Fruit fly (Drosophila melanogaster) Kc167 (cell line): ENCODE data around the gene Spp.

ENCODE experiments used
- Myc ChIP-seq: fragments of >200 bp; optimal IDR thresholded peaks from 2 replicates; lab custom pipeline; 2017; ENCODE audit warnings: missing external identifiers
- Sin3A ChIP-seq: fragments of >200 bp; optimal IDR thresholded peaks from 2 replicates; lab custom pipeline; 2018; ENCODE audit warnings: missing external identifiers
- h ChIP-seq: fragments of >200 bp; optimal IDR thresholded peaks from 3 replicates; lab custom pipeline; 2018; ENCODE audit warnings: missing external identifiers
- insv ChIP-seq: fragments of >200 bp; optimal IDR thresholded peaks from 3 replicates; lab custom pipeline; 2018; ENCODE audit warnings: missing external identifiers
- psq ChIP-seq: fragments of >200 bp; optimal IDR thresholded peaks from 2 replicates; lab custom pipeline; 2017; ENCODE audit warnings: missing external identifiers
- ttk ChIP-seq: sonication (Bioruptor generic); optimal IDR thresholded peaks from 2 replicates; lab custom pipeline; 2017; ENCODE audit warnings: missing external identifiers

Spp gene

dm6 chr2L:559311-559710 is 14.9 kb upstream of the Spp start, which contains the start of gene Tspo:
TSS of gene Tspo (plus strand) at chr2L:559612.
- TF ChIP-seq insv (lab: Kevin White, UChicago) (no peak), ttk (lab: Kevin White, UChicago) (no peak), psq (lab: Kevin White, UChicago) (no peak), h (lab: Kevin White, UChicago) (no peak), Myc (lab: Kevin White, UChicago) (no peak), Sin3A (lab: Kevin White, UChicago) (no peak)

DNA sequence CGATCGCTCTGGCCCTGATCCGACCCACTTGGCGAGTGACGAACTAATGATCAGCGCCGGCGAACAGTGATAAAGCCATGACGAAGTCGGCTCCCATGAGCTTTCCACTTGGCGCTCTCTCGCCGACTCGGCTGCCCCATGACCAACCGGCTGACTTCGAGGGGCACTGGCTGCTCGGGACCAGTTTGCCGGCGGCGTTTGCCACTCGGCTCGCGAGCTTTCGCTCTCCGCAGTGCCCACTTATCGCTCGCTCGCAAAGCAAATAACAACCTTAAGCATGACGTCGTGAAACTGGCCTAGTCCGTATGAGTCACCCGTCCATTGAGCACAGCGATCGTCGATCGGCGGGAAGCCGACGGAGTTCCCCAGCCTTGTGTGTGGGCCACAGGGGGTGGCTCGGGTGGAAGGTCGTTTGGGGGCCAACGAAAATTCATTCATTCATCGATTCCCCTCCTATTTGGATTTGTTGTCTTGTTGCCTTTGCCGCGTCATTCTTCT is 8.0 kb upstream of the Spp start, which contains the start of gene Ets21C:
Ets21C (minus strand) TSS at position 492 of the 498 bp plus-strand sequence.
- no peak for TF ChIP-seq psq (lab: Kevin White, UChicago)
- TF ChIP-seq insv (lab: Kevin White, UChicago), result peak; percentile 21
- TF ChIP-seq h (lab: Kevin White, UChicago), result no peak
- TF ChIP-seq Myc (lab: Kevin White, UChicago), result no peak

- no peak for TF ChIP-seq insv (lab: Kevin White, UChicago)
Measured at dm6 chr2L:549637-550036, 5.2 kb upstream of the Spp start.

- TF ChIP-seq ttk (lab: Kevin White, UChicago), result no peak
- no peak for TF ChIP-seq insv (lab: Kevin White, UChicago)
- TF ChIP-seq psq (lab: Kevin White, UChicago), result no peak
- no peak for TF ChIP-seq Myc (lab: Kevin White, UChicago)
- no peak for TF ChIP-seq h (lab: Kevin White, UChicago)
- TF ChIP-seq Sin3A (lab: Kevin White, UChicago), result no peak
Measured at dm6 chr2L:547978-548377, 3.5 kb upstream of the Spp start.

- TF ChIP-seq ttk (lab: Kevin White, UChicago), result peak; percentile 97
- no peak for TF ChIP-seq psq (lab: Kevin White, UChicago)
Measured at dm6 chr2L:543799-544198, 654 bp downstream of the Spp start.

dm6 chr2L:542338-542967 is 2.0 kb downstream of the Spp start, which contains the start of gene lwr:
TSS of gene lwr (minus strand) at chr2L:542580.
- TF ChIP-seq Sin3A (lab: Kevin White, UChicago) (no peak), h (lab: Kevin White, UChicago) (no peak), ttk (lab: Kevin White, UChicago) (no peak), insv (lab: Kevin White, UChicago) (no peak), psq (lab: Kevin White, UChicago) (no peak), Myc (lab: Kevin White, UChicago) (no peak)

DNA sequence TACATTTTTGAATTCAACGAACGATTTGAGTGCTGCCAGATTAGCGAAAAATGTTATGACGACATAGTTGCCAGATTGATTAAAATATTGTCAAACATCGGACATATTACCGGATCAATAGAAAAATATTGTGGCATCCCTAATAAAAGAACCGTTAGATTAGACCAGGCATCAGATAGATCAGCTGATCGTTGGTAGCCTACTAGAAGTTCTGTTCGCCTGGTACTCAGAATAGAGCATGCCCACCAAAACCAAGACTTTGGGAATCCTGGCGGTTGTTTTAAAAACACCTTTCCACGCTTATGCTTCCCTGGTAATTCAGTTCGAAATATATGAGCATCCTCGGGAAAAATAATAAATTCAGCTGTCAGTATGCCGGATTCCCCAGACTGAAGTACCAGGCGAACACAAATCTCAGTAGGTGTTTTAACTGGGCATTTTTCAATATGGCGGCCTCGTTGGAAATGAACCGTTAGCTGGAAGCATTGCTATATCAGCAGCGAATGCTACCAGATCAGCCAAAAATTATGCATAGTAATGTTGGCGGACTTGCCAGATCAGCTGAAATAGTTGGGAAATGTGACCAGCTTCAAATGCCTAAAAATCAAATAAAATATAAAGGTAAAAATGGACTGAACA is 3.8 kb downstream of the Spp start:
- TF ChIP-seq insv (lab: Kevin White, UChicago) (no peak), Sin3A (lab: Kevin White, UChicago) (no peak)

DNA sequence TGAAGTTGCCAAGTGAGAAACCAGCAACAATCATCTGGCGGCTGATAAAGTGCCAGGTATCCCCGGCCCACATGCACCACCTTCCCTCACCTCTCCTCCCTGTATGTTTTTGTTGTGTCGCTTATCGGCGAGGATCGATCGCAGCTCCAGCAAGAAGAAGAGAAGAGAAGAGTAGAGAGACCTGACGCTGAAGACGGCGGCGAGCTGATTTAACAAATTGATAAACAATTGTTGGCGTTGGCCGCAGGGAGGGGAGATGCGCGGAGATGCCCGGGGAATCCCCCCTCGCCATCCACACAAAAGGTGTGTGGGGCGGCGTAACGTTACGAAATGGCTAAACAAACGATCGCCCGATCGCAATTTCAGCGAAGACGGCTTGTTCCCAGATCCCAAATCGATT is 10.7 kb downstream of the Spp start:
- no peak for TF ChIP-seq ttk (lab: Kevin White, UChicago)

DNA sequence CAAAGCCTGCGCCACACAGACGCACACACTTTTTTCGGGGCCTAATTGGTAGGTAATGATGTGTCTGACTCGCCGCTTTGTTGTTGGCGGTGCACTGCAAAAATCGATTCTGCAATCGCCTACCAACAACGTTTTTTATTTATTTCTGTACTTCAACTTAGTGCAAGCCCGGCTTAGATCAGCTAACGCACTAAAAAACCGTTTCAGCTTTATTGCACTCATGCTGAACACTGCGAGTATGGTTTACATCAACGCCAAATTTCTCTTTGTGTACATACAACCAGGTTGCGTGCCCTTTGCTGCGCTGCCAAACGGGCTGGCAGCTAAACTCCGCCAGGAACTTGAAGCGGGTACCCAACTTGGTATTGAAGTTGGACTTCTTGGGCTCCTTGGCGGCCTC is 14.2 kb downstream of the Spp start:
- no peak for TF ChIP-seq Sin3A (lab: Kevin White, UChicago)
- TF ChIP-seq insv (lab: Kevin White, UChicago), result no peak
- TF ChIP-seq Myc (lab: Kevin White, UChicago), result no peak
- TF ChIP-seq ttk (lab: Kevin White, UChicago), result no peak
- TF ChIP-seq h (lab: Kevin White, UChicago), result no peak
- no peak for TF ChIP-seq psq (lab: Kevin White, UChicago)

dm6 chr2L:527689-528088 is 16.8 kb downstream of the Spp start:
- TF ChIP-seq h (lab: Kevin White, UChicago), result no peak
- TF ChIP-seq Sin3A (lab: Kevin White, UChicago), result no peak
- no peak for TF ChIP-seq Myc (lab: Kevin White, UChicago)
- no peak for TF ChIP-seq insv (lab: Kevin White, UChicago)
- no peak for TF ChIP-seq psq (lab: Kevin White, UChicago)
- TF ChIP-seq ttk (lab: Kevin White, UChicago), result no peak

DNA sequence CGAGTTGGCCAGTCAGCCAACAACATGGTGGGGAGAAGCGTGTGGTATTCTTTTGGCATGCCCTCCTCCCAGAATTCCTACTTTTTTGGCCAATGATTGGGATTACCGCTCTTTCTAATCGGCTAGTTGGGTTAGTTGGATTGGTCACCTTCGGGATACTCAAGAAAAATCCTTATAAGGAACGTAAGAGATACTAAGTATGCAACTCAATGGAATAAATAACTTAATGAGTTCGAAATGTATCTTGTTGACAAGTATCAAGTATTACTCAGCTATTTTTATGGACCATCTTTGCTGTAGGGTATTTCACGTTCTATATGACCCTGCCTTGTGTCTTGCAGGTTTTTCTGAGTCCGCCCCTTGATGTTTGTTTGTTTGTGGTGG is 17.5 kb downstream of the Spp start:
- no peak for TF ChIP-seq h (lab: Kevin White, UChicago)
- no peak for TF ChIP-seq psq (lab: Kevin White, UChicago)
- TF ChIP-seq insv (lab: Kevin White, UChicago), result no peak
- TF ChIP-seq ttk (lab: Kevin White, UChicago), result no peak
- no peak for TF ChIP-seq Sin3A (lab: Kevin White, UChicago)
- TF ChIP-seq Myc (lab: Kevin White, UChicago), result no peak

DNA sequence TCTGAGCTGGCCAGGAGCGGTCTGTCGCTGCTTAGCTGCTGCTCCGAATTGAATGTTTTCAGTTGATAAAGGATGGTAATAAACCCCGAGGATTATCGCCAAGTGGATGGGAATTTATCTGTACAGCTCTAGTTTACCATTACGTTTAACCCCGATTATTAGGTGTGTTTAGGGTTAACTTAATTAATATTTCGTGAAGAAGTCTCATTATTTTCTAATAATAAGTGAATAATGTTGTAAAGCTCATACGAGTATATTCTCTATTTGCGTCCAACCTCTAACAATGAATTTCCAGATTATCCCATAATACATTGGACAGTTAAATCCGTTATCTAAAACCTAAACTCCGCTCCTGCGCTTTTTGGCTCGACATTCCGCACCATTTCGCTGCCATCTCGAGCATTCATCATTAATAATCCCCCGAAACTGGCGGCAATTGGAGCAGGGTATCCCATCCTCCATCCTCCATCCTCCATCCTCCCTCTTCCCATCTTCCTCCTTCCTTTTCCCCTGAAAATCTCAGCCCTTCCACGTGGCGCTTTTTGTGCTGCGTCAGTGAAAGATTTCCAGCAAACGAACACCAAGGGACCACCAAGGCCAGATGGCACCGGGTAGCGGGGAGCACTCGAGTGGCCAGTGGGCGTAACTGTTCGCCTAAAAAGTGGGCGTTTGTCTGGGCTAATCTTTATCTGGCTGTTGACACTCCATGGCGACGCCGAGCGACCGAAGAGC is 18.1 kb downstream of the Spp start:
- no peak for TF ChIP-seq Myc (lab: Kevin White, UChicago)
- TF ChIP-seq insv (lab: Kevin White, UChicago), result no peak
- no peak for TF ChIP-seq psq (lab: Kevin White, UChicago)
- no peak for TF ChIP-seq Sin3A (lab: Kevin White, UChicago)
- TF ChIP-seq h (lab: Kevin White, UChicago), result no peak
- TF ChIP-seq ttk (lab: Kevin White, UChicago), result no peak
